Worm (Caenorhabditis elegans): ENCODE results near the gene mps-1.
A peak's percentile ranks its signal among the peaks of the same experiment; 100 is the strongest.

The mps-1 gene

ce11 chrII:6339511-6339910 is 45.4 kb upstream of the mps-1 start:
- TF ChIP-seq dve-1 (tag; optimal IDR thresholded peaks at IDR 0.05): peak; percentile 41
- TF ChIP-seq ttx-3 (tag; optimal IDR thresholded peaks at IDR 0.05): no peak

ce11 chrII:6335358-6335757 is 41.2 kb upstream of the mps-1 start, which contains the start of gene C32D5.14:
Gene C32D5.14 (plus strand): TSS chrII:6335488.
- TF ChIP-seq ceh-48 (tag; optimal IDR thresholded peaks at IDR 0.05) (no peak), pqm-1 (tag; optimal IDR thresholded peaks at IDR 0.05) (no peak), ama-1 (optimal IDR thresholded peaks at IDR 0.05) (no peak), gmeb-2 (tag; optimal IDR thresholded peaks at IDR 0.05) (no peak), ceh-34 (tag; optimal IDR thresholded peaks at IDR 0.05) (no peak), tbx-2 (tag; optimal IDR thresholded peaks at IDR 0.05) (no peak), F13H6.1 (tag; optimal IDR thresholded peaks at IDR 0.05) (no peak), dve-1 (tag; optimal IDR thresholded peaks at IDR 0.05) (no peak), ceh-24 (tag; optimal IDR thresholded peaks at IDR 0.05) (no peak), ceh-30 (tag; optimal IDR thresholded peaks at IDR 0.05) (no peak), pha-4 (tag; optimal IDR thresholded peaks at IDR 0.05) (no peak), unc-42 (tag; optimal IDR thresholded peaks at IDR 0.05) (no peak)

ce11 chrII:6334745-6335260 is 40.6 kb upstream of the mps-1 start:
- TF ChIP-seq pqm-1 (tag; optimal IDR thresholded peaks at IDR 0.05) (no peak), che-1 (tag; optimal IDR thresholded peaks at IDR 0.05) (no peak), ceh-48 (tag; optimal IDR thresholded peaks at IDR 0.05) (no peak), ceh-6 (GFP tag; optimal IDR thresholded peaks at IDR 0.05) (no peak), fkh-10 (GFP tag; optimal IDR thresholded peaks at IDR 0.05) (no peak), ceh-24 (tag; optimal IDR thresholded peaks at IDR 0.05) (no peak)

- TF ChIP-seq hlh-8 (tag; optimal IDR thresholded peaks at IDR 0.05) (no peak), pros-1 (tag; optimal IDR thresholded peaks at IDR 0.05) (no peak), ceh-22 (tag; optimal IDR thresholded peaks at IDR 0.05) (no peak), dmd-4 (tag; optimal IDR thresholded peaks at IDR 0.05; ENCODE audit: borderline replicate concordance) (no peak), C38D4.7 (GFP tag; optimal IDR thresholded peaks at IDR 0.05) (no peak)
Observed at ce11 chrII:6333887-6334286, 39.7 kb upstream of the mps-1 start, which contains the start of gene ttc-39B. Gene ttc-39B (minus strand): TSS chrII:6333987.

- TF ChIP-seq tbx-2 (tag; optimal IDR thresholded peaks at IDR 0.05) (peak; percentile 72), pax-1 (tag; optimal IDR thresholded peaks at IDR 0.05) (no peak), sox-4 (tag; optimal IDR thresholded peaks at IDR 0.05) (no peak), odd-2 (tag; optimal IDR thresholded peaks at IDR 0.05) (no peak), elt-2 (tag; optimal IDR thresholded peaks at IDR 0.05) (peak; percentile 53), dve-1 (tag; optimal IDR thresholded peaks at IDR 0.05) (no peak), ceh-24 (tag; optimal IDR thresholded peaks at IDR 0.05) (no peak), ceh-2 (tag; optimal IDR thresholded peaks at IDR 0.05) (peak; percentile 30), C38D4.7 (GFP tag; optimal IDR thresholded peaks at IDR 0.05) (no peak), ceh-18 (tag; optimal IDR thresholded peaks at IDR 0.05) (peak; percentile 81), ref-2 (tag; optimal IDR thresholded peaks at IDR 0.05) (peak; percentile 80), sox-2 (GFP tag; IDR thresholded peaks at IDR 0.05) (no peak; the same call in 1 of the 2 replicates), gmeb-2 (tag; optimal IDR thresholded peaks at IDR 0.05) (no peak), unc-42 (tag; optimal IDR thresholded peaks at IDR 0.05) (peak; percentile 74), pros-1 (tag; optimal IDR thresholded peaks at IDR 0.05) (peak; percentile 84), ceh-14 (tag; optimal IDR thresholded peaks at IDR 0.05) (peak; percentile 46), che-1 (tag; optimal IDR thresholded peaks at IDR 0.05) (peak; percentile 24), ceh-31 (tag; optimal IDR thresholded peaks at IDR 0.05) (peak; percentile 81), dmd-4 (tag; optimal IDR thresholded peaks at IDR 0.05; ENCODE audit: borderline replicate concordance) (peak; percentile 7), ceh-6 (GFP tag; optimal IDR thresholded peaks at IDR 0.05) (no peak), sdc-2 (tag; optimal IDR thresholded peaks at IDR 0.05) (peak; percentile 37), C08G9.2 (tag; optimal IDR thresholded peaks at IDR 0.05) (peak; percentile 12), nfya-1 (tag; optimal IDR thresholded peaks at IDR 0.05) (peak; percentile 92), ceh-19 (GFP tag; optimal IDR thresholded peaks at IDR 0.05) (peak; percentile 42), pag-3 (tag; optimal IDR thresholded peaks at IDR 0.05; ENCODE audit: borderline replicate concordance) (no peak), ttx-3 (tag; optimal IDR thresholded peaks at IDR 0.05) (peak; percentile 27), hlh-30 (tag; optimal IDR thresholded peaks at IDR 0.05; ENCODE audit: insufficient read depth) (peak; percentile 85), mec-3 (tag; optimal IDR thresholded peaks at IDR 0.05; ENCODE audit: borderline replicate concordance) (no peak), unc-86 (tag; optimal IDR thresholded peaks at IDR 0.05) (peak; percentile 67), fkh-10 (GFP tag; optimal IDR thresholded peaks at IDR 0.05) (peak; percentile 39), ztf-16 (tag; optimal IDR thresholded peaks at IDR 0.05) (peak; percentile 19), madf-2 (tag; optimal IDR thresholded peaks at IDR 0.05) (no peak), rnt-1 (tag; optimal IDR thresholded peaks at IDR 0.05) (peak; percentile 77)
Observed at ce11 chrII:6331222-6331830, 37.2 kb upstream of the mps-1 start, which contains the start of gene set-4. Gene set-4 (minus strand): TSS chrII:6331341.
